Worm (Caenorhabditis elegans): Measurements from ENCODE around the gene T24H10.4.

DNA sequence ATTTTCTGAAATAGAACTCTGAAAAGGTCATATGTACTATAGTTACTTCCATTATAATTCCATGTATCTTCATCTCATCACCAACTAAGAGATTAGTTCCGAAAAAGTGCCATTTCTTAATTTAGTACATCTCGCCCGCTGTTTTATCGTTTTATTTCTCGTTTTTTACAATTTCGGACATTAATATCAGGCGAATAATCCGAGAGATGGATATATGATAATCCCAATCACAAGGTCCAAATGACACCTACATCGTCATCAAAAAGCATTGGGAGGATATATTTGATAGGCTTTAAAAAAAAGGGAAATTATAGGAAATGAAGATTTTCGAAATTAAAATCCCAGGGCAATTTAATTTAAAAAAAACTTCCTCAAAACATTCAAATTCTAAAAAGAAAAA lies 11.0 kb downstream of the T24H10.4 start:
- TF ChIP-seq cey-2 (tag; optimal IDR thresholded peaks at IDR 0.05; ENCODE audit: borderline replicate concordance, insufficient read depth) (no peak), T20F7.1 (GFP tag; optimal IDR thresholded peaks at IDR 0.05) (no peak), ceh-20 (GFP tag; IDR thresholded peaks at IDR 0.05) (no peak), R02D3.7 (tag; optimal IDR thresholded peaks at IDR 0.05) (no peak), mxl-3 (GFP tag; optimal IDR thresholded peaks at IDR 0.05) (no peak), mdt-29 (GFP tag; IDR thresholded peaks at IDR 0.05) (no peak), ceh-62 (tag; optimal IDR thresholded peaks at IDR 0.05) (no peak)

Measured in whole organism, L4 larva.